Fruit fly (Drosophila melanogaster): ENCODE results near the gene CG43249.

DNA sequence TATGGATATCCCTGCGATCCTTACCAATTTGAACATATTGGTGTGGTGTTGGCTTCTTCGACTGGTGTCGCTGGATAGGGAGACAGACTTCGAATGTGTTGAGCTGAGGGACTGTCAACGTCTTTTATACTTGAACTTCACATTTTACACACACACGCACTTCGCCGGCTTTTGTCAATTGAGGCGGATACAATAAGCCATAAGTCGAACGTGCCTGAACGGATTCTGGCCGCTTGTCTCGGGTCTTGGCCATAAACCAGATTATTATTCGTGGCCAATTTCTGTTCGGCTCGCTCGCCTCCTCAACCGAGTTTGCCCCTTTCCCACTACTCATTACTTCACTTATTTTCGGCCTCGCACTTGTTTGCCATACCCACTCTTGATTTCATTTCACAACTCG is 1.0 kb upstream of the CG43249 start, which contains the start of gene CG13044:
- TF ChIP-seq pan (optimal IDR thresholded peaks at IDR 0.05) (no peak), EcR (GFP tag; optimal IDR thresholded peaks at IDR 0.05) (no peak)

All from whole organism.